Worm (Caenorhabditis elegans) whole organism, mixed stage, embryonic: Measurements from ENCODE around the gene F39F10.3.

Source experiments
- M03D4.4 ChIP-seq: sonication (generic microtip); optimal IDR thresholded peaks from 2 replicates; lab custom pipeline; 2017; ENCODE audit warnings: mild to moderate bottlenecking, missing genetic modification characterization, missing compliant biosample characterization
- bed-3 ChIP-seq: fragments of 200-800 bp; sonication (Bioruptor generic); optimal IDR thresholded peaks from 3 replicates; lab custom pipeline; 2018; ENCODE audit warnings: mild to moderate bottlenecking, missing genetic modification characterization, moderate library complexity, missing compliant biosample characterization
- blmp-1 ChIP-seq: fragments of 150-350 bp; optimal IDR thresholded peaks from 2 replicates; lab custom pipeline; 2014; ENCODE audit warnings: missing biosample characterization, missing genetic modification characterization
- ceh-39 ChIP-seq: fragments of 150-350 bp; optimal IDR thresholded peaks from 2 replicates; lab custom pipeline; 2014; ENCODE audit warnings: missing biosample characterization, missing genetic modification characterization
- ceh-43 ChIP-seq: fragments of 200-800 bp; sonication (Bioruptor generic); optimal IDR thresholded peaks from 2 replicates; lab custom pipeline; 2018; ENCODE audit warnings: mild to moderate bottlenecking, missing genetic modification characterization, moderate library complexity, missing compliant biosample characterization
- ceh-83 ChIP-seq: fragments of 200-800 bp; sonication (Bioruptor generic); optimal IDR thresholded peaks from 2 replicates; lab custom pipeline; 2018; ENCODE audit warnings: mild to moderate bottlenecking, missing genetic modification characterization, missing compliant biosample characterization
- ces-1 ChIP-seq: fragments of 150-350 bp; optimal IDR thresholded peaks from 2 replicates; lab custom pipeline; 2014; ENCODE audit warnings: missing biosample characterization, missing genetic modification reagents, missing genetic modification characterization
- cnd-1 ChIP-seq: fragments of 200-800 bp; sonication (Bioruptor generic); optimal IDR thresholded peaks from 2 replicates; lab custom pipeline; 2018; ENCODE audit warnings: mild to moderate bottlenecking, missing genetic modification characterization, missing compliant biosample characterization
- drap-1 ChIP-seq: fragments of 200-800 bp; sonication (Bioruptor generic); optimal IDR thresholded peaks from 3 replicates; lab custom pipeline; 2018; ENCODE audit warnings: mild to moderate bottlenecking, missing genetic modification characterization, missing compliant biosample characterization
- elt-1 ChIP-seq: sonication (generic microtip); optimal IDR thresholded peaks from 2 replicates; lab custom pipeline; 2017; ENCODE audit warnings: missing genetic modification characterization, mild to moderate bottlenecking, missing compliant biosample characterization, antibody characterized with exemption, moderate library complexity, borderline replicate concordance; ENCODE audit not compliant: insufficient read depth
- elt-3 ChIP-seq: fragments of 150-350 bp; optimal IDR thresholded peaks from 2 replicates; lab custom pipeline; 2014; ENCODE audit warnings: missing biosample characterization, missing genetic modification characterization
- flh-1 ChIP-seq: fragments of 200-800 bp; sonication (Bioruptor generic); optimal IDR thresholded peaks from 2 replicates; lab custom pipeline; 2018; ENCODE audit warnings: mild to moderate bottlenecking, missing genetic modification characterization, moderate library complexity, missing compliant biosample characterization
- ham-2 ChIP-seq: fragments of 200-800 bp; sonication (Bioruptor generic); optimal IDR thresholded peaks from 2 replicates; lab custom pipeline; 2018; ENCODE audit warnings: mild to moderate bottlenecking, missing genetic modification characterization, missing compliant biosample characterization
- hlh-1 ChIP-seq: fragments of 150-350 bp; optimal IDR thresholded peaks from 2 replicates; lab custom pipeline; 2014; ENCODE audit warnings: missing biosample characterization, missing genetic modification reagents, missing genetic modification characterization
- lin-13 ChIP-seq: fragments of 150-350 bp; optimal IDR thresholded peaks from 2 replicates; lab custom pipeline; 2014; ENCODE audit warnings: missing biosample characterization, missing genetic modification characterization
- lin-32 ChIP-seq: fragments of 200-800 bp; sonication (Bioruptor generic); optimal IDR thresholded peaks from 2 replicates; lab custom pipeline; 2018; ENCODE audit warnings: mild to moderate bottlenecking, missing genetic modification characterization, missing compliant biosample characterization
- lsy-2 ChIP-seq: fragments of 150-350 bp; optimal IDR thresholded peaks from 2 replicates; lab custom pipeline; 2014; ENCODE audit warnings: missing biosample characterization, missing genetic modification characterization
- mab-5 ChIP-seq: fragments of 150-350 bp; optimal IDR thresholded peaks from 2 replicates; lab custom pipeline; 2014; ENCODE audit warnings: missing biosample characterization, missing genetic modification characterization
- mep-1 ChIP-seq: fragments of 150-350 bp; optimal IDR thresholded peaks from 2 replicates; lab custom pipeline; 2017; ENCODE audit warnings: missing biosample characterization, missing genetic modification reagents, missing genetic modification characterization, inconsistent platforms
- mls-2 ChIP-seq: sonication (generic microtip); optimal IDR thresholded peaks from 2 replicates; lab custom pipeline; 2016; ENCODE audit warnings: mild to moderate bottlenecking, missing genetic modification characterization, moderate library complexity, missing compliant biosample characterization
- nhr-12 ChIP-seq: fragments of 150-350 bp; optimal IDR thresholded peaks from 2 replicates; lab custom pipeline; 2014; ENCODE audit warnings: missing biosample characterization, missing genetic modification characterization
- nhr-2 ChIP-seq: fragments of 150-350 bp; optimal IDR thresholded peaks from 2 replicates; lab custom pipeline; 2014; ENCODE audit warnings: missing biosample characterization, missing genetic modification characterization
- nhr-237 ChIP-seq: fragments of 150-350 bp; optimal IDR thresholded peaks from 2 replicates; lab custom pipeline; 2014; ENCODE audit warnings: missing biosample characterization, missing genetic modification characterization
- nhr-28 ChIP-seq: fragments of 150-350 bp; optimal IDR thresholded peaks from 2 replicates; lab custom pipeline; 2014; ENCODE audit warnings: missing biosample characterization, missing genetic modification characterization
- nhr-76 ChIP-seq: sonication (generic microtip); optimal IDR thresholded peaks from 2 replicates; lab custom pipeline; 2017; ENCODE audit warnings: missing biosample characterization, missing genetic modification characterization
- pha-4 ChIP-seq: fragments of 150-350 bp; optimal IDR thresholded peaks from 2 replicates; lab custom pipeline; 2018; ENCODE audit warnings: missing biosample characterization, missing genetic modification reagents, missing genetic modification characterization
- sem-2 ChIP-seq: fragments of 200-800 bp; sonication (Bioruptor generic); optimal IDR thresholded peaks from 2 replicates; lab custom pipeline; 2018; ENCODE audit warnings: mild to moderate bottlenecking, missing genetic modification characterization, missing compliant biosample characterization
- snpc-4 ChIP-seq: fragments of 150-350 bp; optimal IDR thresholded peaks from 2 replicates; lab custom pipeline; 2014; ENCODE audit warnings: missing biosample characterization, missing genetic modification characterization
- sptf-1 ChIP-seq: sonication (generic microtip); optimal IDR thresholded peaks from 2 replicates; lab custom pipeline; 2017; ENCODE audit warnings: mild to moderate bottlenecking, missing genetic modification characterization, moderate library complexity, missing compliant biosample characterization
- tbx-8 ChIP-seq: fragments of 200-800 bp; sonication (Bioruptor generic); optimal IDR thresholded peaks from 2 replicates; lab custom pipeline; 2018; ENCODE audit warnings: mild to moderate bottlenecking, missing genetic modification characterization, moderate library complexity, missing compliant biosample characterization
- unc-120 ChIP-seq: sonication (generic microtip); optimal IDR thresholded peaks from 2 replicates; lab custom pipeline; 2017; ENCODE audit warnings: missing genetic modification characterization, missing compliant biosample characterization; ENCODE audit not compliant: poor library complexity, severe bottlenecking
- unc-39 ChIP-seq: fragments of 150-350 bp; optimal IDR thresholded peaks from 2 replicates; lab custom pipeline; 2014; ENCODE audit warnings: missing biosample characterization, missing genetic modification characterization
- unc-62 ChIP-seq: fragments of 150-350 bp; optimal IDR thresholded peaks from 2 replicates; lab custom pipeline; 2014; ENCODE audit warnings: missing biosample characterization, missing genetic modification reagents, missing genetic modification characterization
- zip-8 ChIP-seq: fragments of 150-350 bp; optimal IDR thresholded peaks from 2 replicates; lab custom pipeline; 2014; ENCODE audit warnings: missing biosample characterization, missing genetic modification characterization
- ztf-11 ChIP-seq: fragments of 150-350 bp; optimal IDR thresholded peaks from 2 replicates; lab custom pipeline; 2014; ENCODE audit warnings: missing biosample characterization, missing genetic modification characterization

Gene F39F10.3

DNA sequence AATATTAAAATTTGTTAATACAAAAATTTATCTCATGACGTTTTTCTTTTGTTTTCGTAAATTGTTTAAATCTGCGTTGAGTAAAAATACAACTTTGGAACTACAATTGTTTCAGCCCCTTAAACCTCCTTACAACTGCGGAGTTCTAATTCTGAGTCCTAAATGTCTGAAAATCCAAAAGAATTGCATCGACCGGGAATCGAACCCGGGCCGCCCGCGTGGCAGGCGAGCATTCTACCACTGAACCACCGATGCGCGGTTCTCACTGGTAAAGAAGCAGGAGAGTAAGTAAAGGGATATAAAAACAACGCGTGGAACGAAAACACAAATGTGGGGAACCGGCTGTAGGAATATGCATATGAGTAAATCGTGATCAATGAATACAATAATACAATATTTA is 36.3 kb downstream of the F39F10.3 start:
- peak; percentile 89 for TF ChIP-seq mls-2 (tag; lab: Kevin White, UChicago)
- TF ChIP-seq lsy-2 (tag; lab: Kevin White, UChicago): no peak
- TF ChIP-seq sem-2 (GFP tag; lab: Kevin White, UChicago): peak; percentile 83
- peak; percentile 75 for TF ChIP-seq ceh-43 (GFP tag; lab: Kevin White, UChicago)
- no peak for TF ChIP-seq ceh-39 (tag; lab: Kevin White, UChicago)
- peak; percentile 52 for TF ChIP-seq unc-120
- no peak for TF ChIP-seq mep-1 (tag; lab: Kevin White, UChicago)
- peak; percentile 86 for TF ChIP-seq drap-1 (GFP tag; lab: Kevin White, UChicago)
- TF ChIP-seq unc-62 (GFP tag; lab: Kevin White, UChicago): peak; percentile 21
- peak; percentile 89 for TF ChIP-seq sptf-1 (tag; lab: Kevin White, UChicago)
- no peak for TF ChIP-seq zip-8 (tag; lab: Kevin White, UChicago)
- no peak for TF ChIP-seq pha-4 (tag; lab: Kevin White, UChicago)
- TF ChIP-seq ztf-11 (tag; lab: Kevin White, UChicago): peak; percentile 6
- TF ChIP-seq lin-13 (tag; lab: Kevin White, UChicago): peak; percentile 34
- TF ChIP-seq ceh-83: peak; percentile 93
- TF ChIP-seq tbx-8 (GFP tag; lab: Kevin White, UChicago): peak; percentile 58
- TF ChIP-seq ham-2 (GFP tag; lab: Kevin White, UChicago): peak; percentile 56
- TF ChIP-seq blmp-1: no peak
- peak; percentile 92 for TF ChIP-seq cnd-1
- no peak for TF ChIP-seq mab-5
- TF ChIP-seq nhr-76 (tag; lab: Kevin White, UChicago): no peak
- TF ChIP-seq bed-3 (GFP tag; lab: Kevin White, UChicago): peak; percentile 53
- TF ChIP-seq flh-1 (GFP tag; lab: Kevin White, UChicago): peak; percentile 48
- peak; percentile 87 for TF ChIP-seq M03D4.4 (tag; lab: Kevin White, UChicago)
- peak; percentile 42 for TF ChIP-seq lin-32 (GFP tag; lab: Kevin White, UChicago)

DNA sequence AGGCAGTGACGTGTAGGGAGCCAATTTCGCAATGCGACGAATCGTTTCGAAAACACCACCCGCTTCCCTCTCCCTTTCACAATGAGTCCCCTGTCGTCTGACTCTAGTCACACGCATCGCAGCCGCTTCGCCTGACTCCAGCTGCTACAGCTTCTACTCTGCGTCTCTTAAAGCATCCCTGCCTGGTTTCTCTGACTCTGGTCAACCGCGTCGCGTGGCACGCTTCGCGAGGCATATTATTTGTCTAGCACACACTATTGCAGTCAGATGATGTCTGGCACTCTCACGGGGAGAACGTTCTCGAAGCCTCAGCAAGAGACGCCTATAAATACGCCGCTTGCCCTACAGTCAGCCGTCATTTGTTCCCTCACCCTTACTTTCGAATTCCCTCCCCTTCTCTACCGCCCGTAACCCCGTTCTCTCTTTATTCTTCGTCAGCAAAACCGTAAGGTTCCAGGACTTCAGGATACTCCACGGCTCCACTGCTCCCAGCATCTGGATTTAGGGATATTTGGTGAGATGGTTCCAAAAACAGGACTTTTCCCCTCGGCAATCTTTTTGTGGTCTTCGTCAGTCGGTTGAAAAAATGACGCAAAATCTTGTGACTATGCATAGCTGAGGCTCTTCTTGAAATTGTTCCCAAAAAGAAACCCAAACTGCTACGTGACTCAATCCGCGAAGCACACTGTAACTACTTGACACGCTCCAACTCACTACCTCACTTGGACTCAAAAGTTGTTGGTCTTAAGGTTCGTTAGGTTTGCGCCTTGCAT is 38.0 kb downstream of the F39F10.3 start:
- TF ChIP-seq mab-5: peak; percentile 88
- TF ChIP-seq tbx-8 (GFP tag; lab: Kevin White, UChicago): no peak
- no peak for TF ChIP-seq snpc-4 (tag; lab: Kevin White, UChicago)
- TF ChIP-seq hlh-1: peak; percentile 99
- peak; percentile 97 for TF ChIP-seq lin-13 (tag; lab: Kevin White, UChicago)
- no peak for TF ChIP-seq nhr-2
- TF ChIP-seq ham-2 (GFP tag; lab: Kevin White, UChicago): peak; percentile 100
- TF ChIP-seq sem-2 (GFP tag; lab: Kevin White, UChicago): peak; percentile 75
- TF ChIP-seq blmp-1: no peak
- TF ChIP-seq mep-1 (tag; lab: Kevin White, UChicago): peak; percentile 95
- peak; percentile 95 for TF ChIP-seq lin-32 (GFP tag; lab: Kevin White, UChicago)
- peak; percentile 67 for TF ChIP-seq bed-3 (GFP tag; lab: Kevin White, UChicago)
- TF ChIP-seq drap-1 (GFP tag; lab: Kevin White, UChicago): peak; percentile 82
- peak; percentile 80 for TF ChIP-seq cnd-1
- TF ChIP-seq ceh-43 (GFP tag; lab: Kevin White, UChicago): peak; percentile 42
- TF ChIP-seq elt-3: peak; percentile 81
- TF ChIP-seq nhr-28 (tag; lab: Kevin White, UChicago): peak; percentile 45
- no peak for TF ChIP-seq nhr-12 (tag; lab: Kevin White, UChicago)
- peak; percentile 84 for TF ChIP-seq ztf-11 (tag; lab: Kevin White, UChicago)
- TF ChIP-seq ces-1 (GFP tag; lab: Kevin White, UChicago): peak; percentile 96
- TF ChIP-seq nhr-237 (tag; lab: Kevin White, UChicago): peak; percentile 97
- TF ChIP-seq lsy-2 (tag; lab: Kevin White, UChicago): peak; percentile 88
- TF ChIP-seq unc-120: peak; percentile 90
- peak; percentile 13 for TF ChIP-seq zip-8 (tag; lab: Kevin White, UChicago)
- TF ChIP-seq mls-2 (tag; lab: Kevin White, UChicago): peak; percentile 93
- TF ChIP-seq unc-39: peak; percentile 21
- TF ChIP-seq ceh-39 (tag; lab: Kevin White, UChicago): peak; percentile 93
- no peak for TF ChIP-seq nhr-76 (tag; lab: Kevin White, UChicago)
- TF ChIP-seq unc-62 (GFP tag; lab: Kevin White, UChicago): peak; percentile 97
- TF ChIP-seq flh-1 (GFP tag; lab: Kevin White, UChicago): no peak
- peak; percentile 50 for TF ChIP-seq M03D4.4 (tag; lab: Kevin White, UChicago)
- peak; percentile 98 for TF ChIP-seq pha-4 (tag; lab: Kevin White, UChicago)
- TF ChIP-seq sptf-1 (tag; lab: Kevin White, UChicago): peak; percentile 88
- TF ChIP-seq ceh-83: peak; percentile 85
- TF ChIP-seq elt-1: no peak
- TF ChIP-seq, all 35 proteins: peak for 27
